Fruit fly (Drosophila melanogaster) whole organism, prepupa: ENCODE data around the gene CG13810.

Experiments
- CG10669 ChIP-seq: fragments of 200-800 bp; sonication (Bioruptor generic); optimal IDR thresholded peaks from 3 replicates; lab custom pipeline; 2018; ENCODE audit warnings: missing biosample characterization, mild to moderate bottlenecking, missing genetic modification characterization, moderate library complexity
- CG11902 ChIP-seq: fragments of 200-800 bp; sonication (Bioruptor generic); optimal IDR thresholded peaks from 3 replicates; lab custom pipeline; 2016; ENCODE audit warnings: missing biosample characterization, missing genetic modification characterization
- Gug ChIP-seq: fragments of 200-800 bp; sonication (Bioruptor generic); IDR thresholded peaks from 2 replicates; pipeline ENCODE4 v1.3.6; 2022; ENCODE audit warnings: missing biosample characterization, missing genetic modification characterization
- Sox102F ChIP-seq: fragments of 200-800 bp; sonication (Bioruptor generic); optimal IDR thresholded peaks from 2 replicates; lab custom pipeline; 2016; ENCODE audit warnings: missing biosample characterization, mild to moderate bottlenecking, missing genetic modification characterization
- dsx ChIP-seq: fragments of 200-800 bp; optimal IDR thresholded peaks from 3 replicates; lab custom pipeline; 2019; ENCODE audit warnings: missing biosample characterization, mild to moderate bottlenecking, missing genetic modification characterization, moderate library complexity; ENCODE audit not compliant: poor library complexity, severe bottlenecking

DNA sequence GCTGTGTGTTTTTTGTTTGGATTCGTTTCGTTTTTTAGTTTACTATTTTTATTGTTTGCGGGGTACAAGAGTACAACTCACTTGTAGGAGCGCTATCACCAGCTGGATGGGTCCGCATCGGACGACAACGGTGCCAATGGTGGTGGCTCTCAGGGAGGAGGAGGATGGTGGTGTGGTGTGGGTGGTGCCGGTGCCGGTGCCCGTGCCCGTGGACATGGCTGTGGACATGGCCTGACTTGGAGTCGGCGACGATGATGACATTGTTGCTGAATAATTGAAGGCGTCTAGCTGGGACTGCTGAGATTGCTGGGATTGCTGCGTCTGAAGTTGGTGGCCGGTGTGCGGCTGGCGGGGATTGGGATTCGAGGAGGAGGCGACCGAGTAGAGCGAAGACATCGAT lies 36.1 kb upstream of the CG13810 start:
- no peak for TF ChIP-seq Sox102F (GFP tag; lab: Kevin White, UChicago)
- peak; percentile 68 for TF ChIP-seq dsx (GFP tag; lab: Kevin White, UChicago)
- no peak for TF ChIP-seq Gug (GFP tag; lab: Robert Waterston, UW)
- no peak for TF ChIP-seq CG10669 (GFP tag; lab: Kevin White, UChicago)
- no peak for TF ChIP-seq CG11902 (GFP tag; lab: Kevin White, UChicago)
